Fruit fly (Drosophila melanogaster): ENCODE measurements around the gene SNF4Agamma.

The SNF4Agamma gene

dm6 chr3R:21203660-21204499, 63.3 kb downstream of the SNF4Agamma start (continued):
- no peak for TF ChIP-seq disco-r (GFP tag; optimal IDR thresholded peaks at IDR 0.05)
- TF ChIP-seq sens (GFP tag), result no peak
- peak; percentile 85 for TF ChIP-seq tap (tag; optimal IDR thresholded peaks at IDR 0.05)
- no peak for TF ChIP-seq CG13624 (GFP tag; optimal IDR thresholded peaks at IDR 0.05)
- TF ChIP-seq CG8388 (GFP tag; optimal IDR thresholded peaks at IDR 0.05), result peak; percentile 40
- no peak; the same call in 1 of the 2 replicates for TF ChIP-seq seq (GFP tag; IDR thresholded peaks at IDR 0.05)
- peak in 1 of 2 experiments; percentile 37 for TF ChIP-seq insv (GFP tag; optimal IDR thresholded peaks at IDR 0.05)
- no peak for TF ChIP-seq Ravus (GFP tag; IDR thresholded peaks at IDR 0.05)
- peak; percentile 81 for TF ChIP-seq CG4328 (GFP tag; optimal IDR thresholded peaks at IDR 0.05)
- TF ChIP-seq jumu (GFP tag; optimal IDR thresholded peaks at IDR 0.05), result no peak
- no peak for TF ChIP-seq ash1 (GFP tag; optimal IDR thresholded peaks at IDR 0.05)
- no peak for TF ChIP-seq Neu2 (GFP tag; optimal IDR thresholded peaks at IDR 0.05; ENCODE audit: borderline replicate concordance)
- TF ChIP-seq ken (GFP tag; IDR thresholded peaks at IDR 0.05), result peak; percentile 57; the same call in 2 of the 3 replicates
- TF ChIP-seq Elba2 (GFP tag; optimal IDR thresholded peaks at IDR 0.05), result no peak
- peak; percentile 15 for TF ChIP-seq YL-1 (GFP tag; optimal IDR thresholded peaks at IDR 0.05)
- TF ChIP-seq CG18262 (tag; optimal IDR thresholded peaks at IDR 0.05), result no peak
- no peak for TF ChIP-seq zf30C (GFP tag; optimal IDR thresholded peaks at IDR 0.05)
- TF ChIP-seq ERR (GFP tag; optimal IDR thresholded peaks at IDR 0.05), result no peak
- TF ChIP-seq pzg (GFP tag; optimal IDR thresholded peaks at IDR 0.05), result no peak
- no peak for TF ChIP-seq Xbp1 (GFP tag; optimal IDR thresholded peaks at IDR 0.05)
- TF ChIP-seq CG42726 (GFP tag; IDR thresholded peaks at IDR 0.05; ENCODE audit: partially characterized antibody), result no peak
- no peak for TF ChIP-seq schlank (tag; optimal IDR thresholded peaks at IDR 0.05)
- TF ChIP-seq Oaz (GFP tag; IDR thresholded peaks at IDR 0.05), result no peak
- TF ChIP-seq gro (GFP tag; optimal IDR thresholded peaks at IDR 0.05), result no peak
- TF ChIP-seq tin (GFP tag; optimal IDR thresholded peaks at IDR 0.05), result no peak
- TF ChIP-seq CG7963 (GFP tag; IDR thresholded peaks at IDR 0.05; ENCODE audit: partially characterized antibody), result no peak
- TF ChIP-seq CG4707 (GFP tag; optimal IDR thresholded peaks at IDR 0.05), result peak; percentile 92
- no peak for TF ChIP-seq org-1 (GFP tag; optimal IDR thresholded peaks at IDR 0.05)
- TF ChIP-seq CHES-1-like (GFP tag; optimal IDR thresholded peaks at IDR 0.05), result no peak
- TF ChIP-seq CG2199 (GFP tag; IDR thresholded peaks at IDR 0.05), result no peak
- peak; percentile 76 for TF ChIP-seq ara (GFP tag; IDR thresholded peaks at IDR 0.05)
- TF ChIP-seq chm (GFP tag; IDR thresholded peaks at IDR 0.05), result peak; percentile 84
- no peak for TF ChIP-seq Sry-δ (GFP tag; optimal IDR thresholded peaks at IDR 0.05)
- peak; percentile 64; the same call in 1 of the 2 replicates for TF ChIP-seq CG4360 (GFP tag; IDR thresholded peaks at IDR 0.05)
- no peak for TF ChIP-seq ro (GFP tag; IDR thresholded peaks at IDR 0.05)
- peak; percentile 82 for TF ChIP-seq CG2202 (tag; optimal IDR thresholded peaks at IDR 0.05)
- TF ChIP-seq Dip2 (GFP tag; IDR thresholded peaks at IDR 0.05), result no peak
- no peak for TF ChIP-seq sna (GFP tag; IDR thresholded peaks at IDR 0.05; ENCODE audit: partially characterized antibody)
- TF ChIP-seq Gsc (GFP tag; IDR thresholded peaks at IDR 0.05), result no peak
- no peak for TF ChIP-seq zen (tag; optimal IDR thresholded peaks at IDR 0.05)
- no peak for TF ChIP-seq CG18764 (GFP tag; optimal IDR thresholded peaks at IDR 0.05)
